Fruit fly (Drosophila melanogaster) whole organism, wandering third instar larva: ENCODE data around the gene sesB.

Experiments
- Abd-B ChIP-seq: fragments of >200 bp; optimal IDR thresholded peaks from 2 replicates; lab custom pipeline; 2017; ENCODE audit warnings: missing biosample characterization, missing genetic modification characterization
- CG32264 ChIP-seq: fragments of 200-800 bp; sonication (Bioruptor generic); optimal IDR thresholded peaks from 2 replicates; lab custom pipeline; 2016; ENCODE audit warnings: missing biosample characterization, missing genetic modification characterization
- CG9705 ChIP-seq: fragments of 200-800 bp; sonication (Bioruptor generic); optimal IDR thresholded peaks from 2 replicates; lab custom pipeline; 2018; ENCODE audit warnings: missing biosample characterization, mild to moderate bottlenecking, missing genetic modification characterization
- CrebA ChIP-seq: fragments of 200-800 bp; sonication (Bioruptor generic); optimal IDR thresholded peaks from 2 replicates; lab custom pipeline; 2016; ENCODE audit warnings: missing biosample characterization, mild to moderate bottlenecking, missing genetic modification characterization, borderline replicate concordance
- Dfd ChIP-seq: fragments of >200 bp; optimal IDR thresholded peaks from 2 replicates; lab custom pipeline; 2017; ENCODE audit warnings: missing biosample characterization, missing genetic modification characterization
- Dif ChIP-seq: fragments of 200-275, 200-300 bp; sonication (Bioruptor generic); optimal IDR thresholded peaks from 2 replicates; lab custom pipeline; 2018; ENCODE audit warnings: missing biosample characterization, missing genetic modification characterization; ENCODE audit not compliant: partially characterized antibody
- HLH106 ChIP-seq: fragments of 200-800 bp; optimal IDR thresholded peaks from 3 replicates; lab custom pipeline; 2019; ENCODE audit warnings: missing biosample characterization, mild to moderate bottlenecking, missing genetic modification characterization, moderate library complexity
- Hnf4 ChIP-seq: fragments of 200-800 bp; sonication (Bioruptor generic); optimal IDR thresholded peaks from 2 replicates; lab custom pipeline; 2016; ENCODE audit warnings: missing biosample characterization, mild to moderate bottlenecking, missing genetic modification characterization
- Hr78 ChIP-seq: fragments of >200 bp; optimal IDR thresholded peaks from 2 replicates; lab custom pipeline; 2017; ENCODE audit warnings: missing biosample characterization, missing genetic modification characterization
- Jra ChIP-seq: sonication (Bioruptor generic); optimal IDR thresholded peaks from 2 replicates; lab custom pipeline; 2016; ENCODE audit warnings: missing biosample characterization, missing genetic modification characterization
- Mio ChIP-seq: sonication (Bioruptor generic); optimal IDR thresholded peaks from 2 replicates; lab custom pipeline; 2016; ENCODE audit warnings: missing biosample characterization, missing genetic modification characterization
- Myc ChIP-seq: fragments of >200 bp; optimal IDR thresholded peaks from 2 replicates; lab custom pipeline; 2017
- OdsH ChIP-seq: fragments of 200-800 bp; sonication (Bioruptor generic); optimal IDR thresholded peaks from 2 replicates; lab custom pipeline; 2016; ENCODE audit warnings: missing biosample characterization, mild to moderate bottlenecking, missing genetic modification characterization
- Rel ChIP-seq, 2 experiments: fragments of 200-800 bp; sonication (Bioruptor generic) in 1 of 2; optimal IDR thresholded peaks; 2 replicates in 1 of 2; 3 replicates in 1 of 2; lab custom pipeline; 2016 to 2019; ENCODE audit warnings: mild to moderate bottlenecking in 2 of 2, missing biosample characterization in 2 of 2, missing genetic modification characterization in 2 of 2, moderate library complexity in 1 of 2
- Sp1 ChIP-seq: fragments of 200-800 bp; sonication (Bioruptor generic); optimal IDR thresholded peaks from 3 replicates; lab custom pipeline; 2019; ENCODE audit warnings: missing biosample characterization, mild to moderate bottlenecking, missing genetic modification characterization, moderate library complexity
- Vsx2 ChIP-seq: fragments of 200-300, 225-300 bp; sonication (Bioruptor generic); optimal IDR thresholded peaks from 2 replicates; lab custom pipeline; 2018; ENCODE audit warnings: missing biosample characterization, missing genetic modification characterization; ENCODE audit not compliant: partially characterized antibody
- brk ChIP-seq: fragments of 200-800 bp; sonication (Bioruptor generic); optimal IDR thresholded peaks from 2 replicates; lab custom pipeline; 2016; ENCODE audit warnings: missing biosample characterization, mild to moderate bottlenecking, missing genetic modification characterization
- dsf ChIP-seq: sonication (Bioruptor generic); optimal IDR thresholded peaks from 2 replicates; lab custom pipeline; 2016; ENCODE audit warnings: missing biosample characterization, missing genetic modification characterization, borderline replicate concordance
- ey ChIP-seq: fragments of 200-800 bp; sonication (Bioruptor generic); optimal IDR thresholded peaks from 2 replicates; lab custom pipeline; 2016; ENCODE audit warnings: missing biosample characterization, missing genetic modification characterization
- foxo ChIP-seq, 2 experiments: fragments of 200-800 bp; sonication (Bioruptor generic); optimal IDR thresholded peaks; 2 replicates in 1 of 2; 3 replicates in 1 of 2; lab custom pipeline; 2016 to 2017; ENCODE audit warnings: missing biosample characterization in 2 of 2, missing genetic modification characterization in 2 of 2
- fru ChIP-seq: fragments of 200-800 bp; sonication (Bioruptor generic); optimal IDR thresholded peaks from 3 replicates; lab custom pipeline; 2016; ENCODE audit warnings: missing biosample characterization, mild to moderate bottlenecking, missing genetic modification characterization
- jim ChIP-seq: fragments of 175-275, 200-325 bp; sonication (Bioruptor generic); optimal IDR thresholded peaks from 2 replicates; lab custom pipeline; 2016; ENCODE audit warnings: missing biosample characterization, mild to moderate bottlenecking, missing genetic modification characterization
- lola ChIP-seq: fragments of >200 bp; optimal IDR thresholded peaks from 2 replicates; lab custom pipeline; 2017; ENCODE audit warnings: missing biosample characterization, missing genetic modification characterization
- pan ChIP-seq: fragments of >200 bp; optimal IDR thresholded peaks from 2 replicates; lab custom pipeline; 2017
- psq ChIP-seq: fragments of 200-800 bp; sonication (Bioruptor generic); optimal IDR thresholded peaks from 3 replicates; lab custom pipeline; 2017; ENCODE audit warnings: missing biosample characterization, mild to moderate bottlenecking, missing genetic modification characterization, moderate library complexity
- rgr ChIP-seq: fragments of 200-800 bp; sonication (Bioruptor generic); optimal IDR thresholded peaks from 3 replicates; lab custom pipeline; 2016; ENCODE audit warnings: missing biosample characterization, mild to moderate bottlenecking, missing genetic modification characterization
- sage ChIP-seq: fragments of 200-800 bp; sonication (Bioruptor generic); optimal IDR thresholded peaks from 2 replicates; lab custom pipeline; 2016; ENCODE audit warnings: missing biosample characterization, mild to moderate bottlenecking, missing genetic modification characterization
- tai ChIP-seq: sonication (Bioruptor generic); optimal IDR thresholded peaks from 2 replicates; lab custom pipeline; 2016; ENCODE audit warnings: missing biosample characterization, missing genetic modification characterization
- usp ChIP-seq: fragments of >200 bp; optimal IDR thresholded peaks from 2 replicates; lab custom pipeline; 2017; ENCODE audit warnings: missing biosample characterization, missing genetic modification characterization
- woc ChIP-seq: sonication (Bioruptor generic); optimal IDR thresholded peaks from 2 replicates; lab custom pipeline; 2016; ENCODE audit warnings: missing biosample characterization, mild to moderate bottlenecking, missing genetic modification characterization

The sesB gene

DNA sequence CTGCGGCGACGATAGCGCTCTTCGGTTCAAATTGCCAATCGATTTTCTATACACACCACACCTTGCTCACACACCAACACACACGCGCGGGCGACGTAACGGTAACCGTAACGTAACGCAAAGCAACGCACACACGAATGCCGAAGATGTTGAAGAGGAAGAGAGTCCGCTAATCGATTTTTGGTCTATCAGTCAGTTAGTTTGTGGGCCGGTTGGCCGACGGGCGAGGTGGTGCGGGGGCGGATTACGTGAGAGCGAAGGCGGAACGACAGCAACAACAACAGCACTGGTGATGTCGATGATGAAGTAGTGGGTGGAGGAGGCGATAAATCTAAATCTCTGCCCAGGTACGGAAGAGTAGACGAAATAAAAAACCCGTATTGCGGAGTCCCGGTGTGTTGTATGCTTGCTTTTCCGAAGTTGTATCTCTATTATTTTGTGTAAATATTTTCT lies 42.4 kb downstream of the sesB start, which contains the start of gene ras:
TSS of gene ras (plus strand) at position 188 of the 453 bp plus-strand sequence.
- TF ChIP-seq CG9705 (GFP tag; lab: Kevin White, UChicago) (no peak), pan (no peak), ey (GFP tag; lab: Kevin White, UChicago) (no peak), rgr (no peak), lola (GFP tag; lab: Kevin White, UChicago) (no peak), Dfd (GFP tag; lab: Kevin White, UChicago) (no peak)

DNA sequence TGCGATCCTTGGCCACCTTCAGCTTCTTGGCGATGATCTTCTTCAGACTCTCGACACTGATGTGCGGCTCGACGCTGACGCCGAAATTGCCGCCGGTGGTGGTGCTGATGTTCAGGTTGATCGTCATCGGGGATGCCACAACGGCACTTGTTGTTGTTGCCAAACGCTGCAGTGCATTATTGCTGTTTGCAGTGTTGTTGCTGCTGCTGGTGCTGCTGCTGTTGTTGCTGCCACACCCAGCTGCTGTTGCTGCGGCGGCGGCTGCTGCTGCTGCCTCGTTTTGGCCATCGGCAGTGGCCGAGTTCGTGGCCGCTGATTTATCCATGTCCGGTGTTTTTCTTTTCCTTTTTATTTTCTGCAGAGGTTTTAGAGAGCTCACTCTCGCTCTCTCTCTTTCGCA lies 42.9 kb downstream of the sesB start:
- TF ChIP-seq ey (GFP tag; lab: Kevin White, UChicago), result no peak
- no peak for TF ChIP-seq OdsH
- TF ChIP-seq CrebA (GFP tag; lab: Kevin White, UChicago), result no peak
- TF ChIP-seq Dfd (GFP tag; lab: Kevin White, UChicago), result peak; percentile 69

DNA sequence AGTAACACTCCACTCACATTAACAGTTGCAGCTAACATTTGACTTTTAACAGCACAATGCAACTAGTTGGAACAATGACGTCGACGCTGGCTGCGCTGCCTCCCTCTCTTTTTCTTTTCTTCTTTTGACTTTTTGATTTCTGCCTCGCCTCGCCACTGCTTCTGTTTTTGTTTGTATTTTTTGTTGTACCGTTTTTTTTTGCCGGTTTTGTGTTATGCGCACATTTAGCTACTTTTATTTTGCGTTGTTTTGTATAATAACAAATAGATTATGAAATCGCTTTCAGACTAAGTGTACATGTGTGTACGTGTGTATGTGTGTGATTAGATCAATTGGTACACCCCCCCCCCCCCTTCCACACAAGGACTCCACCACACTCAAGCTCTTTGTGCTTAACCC lies 44.2 kb downstream of the sesB start:
- no peak for TF ChIP-seq Myc (lab: Kevin White, UChicago)
- no peak for TF ChIP-seq Hr78
- no peak for TF ChIP-seq OdsH
- TF ChIP-seq tai (GFP tag; lab: Kevin White, UChicago), result no peak
- no peak for TF ChIP-seq Jra (GFP tag; lab: Kevin White, UChicago)
- TF ChIP-seq usp (GFP tag; lab: Kevin White, UChicago), result no peak
- TF ChIP-seq Vsx2 (GFP tag; lab: Kevin White, UChicago), result no peak

- peak; percentile 7 for TF ChIP-seq Hnf4 (GFP tag; lab: Kevin White, UChicago)
- TF ChIP-seq fru, result peak; percentile 21
- peak; percentile 88 for TF ChIP-seq psq (GFP tag; lab: Kevin White, UChicago)
- no peak for TF ChIP-seq CG32264 (GFP tag; lab: Kevin White, UChicago)
- TF ChIP-seq Sp1 (GFP tag; lab: Kevin White, UChicago), result peak; percentile 35
- peak; percentile 25 for TF ChIP-seq Jra (GFP tag; lab: Kevin White, UChicago)
- TF ChIP-seq woc, result no peak
Measured at dm6 chrX:10741754-10742577, 44.8 kb downstream of the sesB start.

- TF ChIP-seq HLH106 (tag; lab: Kevin White, UChicago) (peak; percentile 42), fru (peak; percentile 34), foxo (GFP tag; optimal IDR thresholded peaks at IDR 0.05; lab: Kevin White, UChicago) (peak in 1 of 2 experiments; percentile 46), woc (peak; percentile 10), dsf (GFP tag; lab: Kevin White, UChicago) (no peak), Dfd (GFP tag; lab: Kevin White, UChicago) (no peak), Sp1 (GFP tag; lab: Kevin White, UChicago) (peak; percentile 49)
Measured at dm6 chrX:10740953-10741500, 45.7 kb downstream of the sesB start.

DNA sequence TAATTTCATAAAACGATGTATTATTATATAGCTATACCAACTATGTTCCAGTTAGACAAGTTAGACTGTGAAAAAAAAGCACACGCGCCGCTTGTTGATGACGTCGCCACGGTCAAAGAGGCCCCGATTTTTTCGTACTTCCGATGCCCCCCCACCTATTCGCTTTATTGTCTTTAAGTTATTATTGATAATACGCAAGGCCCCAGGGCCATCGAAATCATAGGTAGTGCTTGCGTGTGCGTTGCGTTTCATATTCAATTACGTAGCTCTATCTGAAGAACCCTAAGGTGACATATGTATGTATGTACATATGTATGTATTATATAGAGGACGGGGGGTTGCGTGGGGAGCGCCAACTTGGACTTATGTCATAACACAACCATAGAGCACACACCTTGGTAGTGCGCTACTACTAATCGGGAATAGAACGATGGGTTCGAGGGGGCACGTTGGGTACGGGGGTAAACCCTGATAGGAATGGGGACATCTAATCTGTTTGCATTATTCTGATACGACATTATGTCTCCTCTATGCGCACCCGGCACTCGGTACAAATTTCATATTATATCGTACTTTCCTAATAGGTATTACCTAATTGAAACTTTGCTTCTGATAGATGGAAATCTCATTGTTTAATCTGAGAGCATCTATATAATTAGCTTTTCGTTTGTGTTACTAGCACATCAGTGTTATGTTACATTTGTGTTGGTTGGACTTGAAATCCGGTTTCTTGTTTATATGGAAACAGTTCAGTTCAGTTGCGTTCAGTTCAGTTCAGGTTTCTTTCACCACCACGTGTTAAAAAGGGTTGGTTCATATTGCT lies 46.9 kb downstream of the sesB start:
- no peak for TF ChIP-seq woc
- TF ChIP-seq Hr78, result no peak
- no peak for TF ChIP-seq Rel (GFP tag; optimal IDR thresholded peaks at IDR 0.05; lab: Kevin White, UChicago)
- no peak for TF ChIP-seq Rel (tag; optimal IDR thresholded peaks at IDR 0.05; lab: Kevin White, UChicago)
- TF ChIP-seq Dif (GFP tag; lab: Kevin White, UChicago), result no peak
- no peak for TF ChIP-seq jim
- TF ChIP-seq sage (GFP tag; lab: Kevin White, UChicago), result no peak
- TF ChIP-seq Myc (lab: Kevin White, UChicago), result no peak
- no peak for TF ChIP-seq CG9705 (GFP tag; lab: Kevin White, UChicago)
- TF ChIP-seq Abd-B (GFP tag; lab: Kevin White, UChicago), result no peak
- TF ChIP-seq foxo (GFP tag; optimal IDR thresholded peaks at IDR 0.05; lab: Kevin White, UChicago), result no peak
- no peak for TF ChIP-seq usp (GFP tag; lab: Kevin White, UChicago)
- TF ChIP-seq Hnf4 (GFP tag; lab: Kevin White, UChicago), result no peak
- no peak for TF ChIP-seq OdsH
- no peak for TF ChIP-seq brk (GFP tag; lab: Kevin White, UChicago)
- no peak for TF ChIP-seq Mio
